Worm (Caenorhabditis elegans) whole organism, L3 larva: ENCODE measurements around the gene K07H8.12.

ENCODE experiments used
- ama-1 ChIP-seq: fragments of 150-350 bp; optimal IDR thresholded peaks from 2 replicates; lab custom pipeline; 2018
- ceh-28 ChIP-seq: fragments of 150-350 bp; optimal IDR thresholded peaks from 2 replicates; lab custom pipeline; 2014; ENCODE audit warnings: missing biosample characterization, missing genetic modification reagents, missing genetic modification characterization
- ceh-82 ChIP-seq: fragments of 150-350 bp; optimal IDR thresholded peaks from 2 replicates; lab custom pipeline; 2014; ENCODE audit warnings: missing biosample characterization, missing genetic modification characterization
- elt-1 ChIP-seq: fragments of 150-350 bp; optimal IDR thresholded peaks from 2 replicates; lab custom pipeline; 2014; ENCODE audit warnings: missing biosample characterization, missing genetic modification characterization
- elt-2 ChIP-seq: sonication (generic microtip); optimal IDR thresholded peaks from 2 replicates; lab custom pipeline; 2016; ENCODE audit warnings: missing genetic modification reagents, mild to moderate bottlenecking, missing genetic modification characterization, missing compliant biosample characterization
- eor-1 ChIP-seq, 2 experiments: fragments of 150-350 bp; optimal IDR thresholded peaks; 2 replicates each; lab custom pipeline; 2014 to 2018; ENCODE audit warnings: missing biosample characterization in 2 of 2, missing genetic modification characterization in 2 of 2
- fkh-2 ChIP-seq: fragments of 150-350 bp; optimal IDR thresholded peaks from 2 replicates; lab custom pipeline; 2014; ENCODE audit warnings: missing biosample characterization, missing genetic modification reagents, missing genetic modification characterization
- hmg-11 ChIP-seq: sonication (generic microtip); optimal IDR thresholded peaks from 2 replicates; lab custom pipeline; 2016; ENCODE audit warnings: missing genetic modification characterization, missing compliant biosample characterization
- jun-1 ChIP-seq: fragments of 150-350 bp; optimal IDR thresholded peaks from 2 replicates; lab custom pipeline; 2014; ENCODE audit warnings: missing biosample characterization, missing genetic modification reagents, missing genetic modification characterization
- lin-15B ChIP-seq: fragments of 150-350 bp; optimal IDR thresholded peaks from 2 replicates; lab custom pipeline; 2014; ENCODE audit warnings: missing biosample characterization, missing genetic modification characterization
- lin-39 ChIP-seq: fragments of 150-350 bp; optimal IDR thresholded peaks from 2 replicates; lab custom pipeline; 2018; ENCODE audit warnings: missing biosample characterization, missing genetic modification reagents, missing genetic modification characterization
- lsy-12 ChIP-seq: sonication (generic microtip); optimal IDR thresholded peaks from 2 replicates; lab custom pipeline; 2016; ENCODE audit warnings: mild to moderate bottlenecking, missing genetic modification characterization, missing compliant biosample characterization
- mdl-1 ChIP-seq: fragments of 150-350 bp; optimal IDR thresholded peaks from 2 replicates; lab custom pipeline; 2014; ENCODE audit warnings: missing biosample characterization, missing genetic modification characterization
- mml-1 ChIP-seq: fragments of 150-350 bp; sonication (generic microtip); optimal IDR thresholded peaks from 3 replicates; lab custom pipeline; 2014; ENCODE audit warnings: missing biosample characterization, missing genetic modification characterization
- nhr-11 ChIP-seq: fragments of 150-350 bp; optimal IDR thresholded peaks from 2 replicates; lab custom pipeline; 2014; ENCODE audit warnings: missing biosample characterization, missing genetic modification characterization
- nhr-12 ChIP-seq: fragments of 150-350 bp; optimal IDR thresholded peaks from 2 replicates; lab custom pipeline; 2014; ENCODE audit warnings: missing biosample characterization, missing genetic modification characterization
- nhr-28 ChIP-seq: fragments of 150-350 bp; optimal IDR thresholded peaks from 2 replicates; lab custom pipeline; 2014; ENCODE audit warnings: missing biosample characterization, missing genetic modification characterization
- nhr-43 ChIP-seq: sonication (generic microtip); optimal IDR thresholded peaks from 2 replicates; lab custom pipeline; 2016; ENCODE audit warnings: mild to moderate bottlenecking, missing genetic modification characterization, missing compliant biosample characterization; ENCODE audit not compliant: poor library complexity, severe bottlenecking
- nhr-77 ChIP-seq: fragments of 150-350 bp; optimal IDR thresholded peaks from 2 replicates; lab custom pipeline; 2014; ENCODE audit warnings: missing biosample characterization, missing genetic modification characterization
- pha-4 ChIP-seq: fragments of 150-350 bp; optimal IDR thresholded peaks from 2 replicates; lab custom pipeline; 2014; ENCODE audit warnings: missing biosample characterization, missing genetic modification reagents, missing genetic modification characterization
- sea-2 ChIP-seq: fragments of 150-350 bp; sonication (generic microtip); optimal IDR thresholded peaks from 4 replicates; lab custom pipeline; 2014; ENCODE audit warnings: missing biosample characterization, missing genetic modification reagents, missing genetic modification characterization
- skn-1 ChIP-seq: fragments of 150-350 bp; optimal IDR thresholded peaks from 2 replicates; lab custom pipeline; 2014; ENCODE audit warnings: missing biosample characterization, missing genetic modification characterization
- snpc-4 ChIP-seq: fragments of 150-350 bp; optimal IDR thresholded peaks from 2 replicates; lab custom pipeline; 2014; ENCODE audit warnings: missing biosample characterization, missing genetic modification characterization
- tbx-2 ChIP-seq: sonication (generic microtip); optimal IDR thresholded peaks from 2 replicates; lab custom pipeline; 2016; ENCODE audit warnings: mild to moderate bottlenecking, missing genetic modification characterization, missing compliant biosample characterization
- unc-62 ChIP-seq: fragments of 150-350 bp; sonication (generic microtip); optimal IDR thresholded peaks from 4 replicates; lab custom pipeline; 2014; ENCODE audit warnings: missing biosample characterization, missing genetic modification reagents, missing genetic modification characterization
- zag-1 ChIP-seq: fragments of 150-350 bp; optimal IDR thresholded peaks from 2 replicates; lab custom pipeline; 2014; ENCODE audit warnings: missing biosample characterization, missing genetic modification characterization
- ztf-11 ChIP-seq: fragments of 150-350 bp; optimal IDR thresholded peaks from 2 replicates; lab custom pipeline; 2014; ENCODE audit warnings: missing biosample characterization, missing genetic modification characterization
- ztf-4 ChIP-seq: fragments of 150-350 bp; optimal IDR thresholded peaks from 2 replicates; lab custom pipeline; 2014; ENCODE audit warnings: missing biosample characterization, missing genetic modification characterization

The K07H8.12 gene

DNA sequence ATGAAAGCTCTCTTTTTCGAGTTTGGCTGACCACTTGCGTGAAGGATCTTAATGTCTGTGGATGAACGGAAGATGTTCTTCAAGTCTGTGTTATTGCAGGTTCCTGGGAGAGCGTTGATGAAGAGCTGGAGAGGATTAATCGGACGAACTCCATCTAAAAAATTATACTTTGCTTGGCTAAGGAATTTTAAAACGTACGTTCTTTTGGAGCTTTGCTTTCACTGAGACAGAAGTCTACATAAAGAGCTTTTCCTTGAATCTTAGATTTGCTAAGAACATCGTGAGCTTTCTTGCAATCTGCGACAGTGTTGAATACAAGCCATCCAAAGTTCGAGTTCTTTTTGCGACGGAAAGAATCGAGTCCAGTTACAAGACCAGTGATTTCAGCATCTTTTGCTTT lies 10.8 kb upstream of the K07H8.12 start:
- TF ChIP-seq ztf-4 (no peak), elt-2 (no peak), eor-1 (tag; optimal IDR thresholded peaks at IDR 0.05; lab: Kevin White, UChicago) (no peak), mdl-1 (tag; lab: Kevin White, UChicago) (no peak), lin-15B (no peak), lin-39 (no peak), nhr-43 (tag; lab: Kevin White, UChicago) (no peak), tbx-2 (tag; lab: Kevin White, UChicago) (no peak), fkh-2 (tag; lab: Kevin White, UChicago) (no peak), mml-1 (no peak)

DNA sequence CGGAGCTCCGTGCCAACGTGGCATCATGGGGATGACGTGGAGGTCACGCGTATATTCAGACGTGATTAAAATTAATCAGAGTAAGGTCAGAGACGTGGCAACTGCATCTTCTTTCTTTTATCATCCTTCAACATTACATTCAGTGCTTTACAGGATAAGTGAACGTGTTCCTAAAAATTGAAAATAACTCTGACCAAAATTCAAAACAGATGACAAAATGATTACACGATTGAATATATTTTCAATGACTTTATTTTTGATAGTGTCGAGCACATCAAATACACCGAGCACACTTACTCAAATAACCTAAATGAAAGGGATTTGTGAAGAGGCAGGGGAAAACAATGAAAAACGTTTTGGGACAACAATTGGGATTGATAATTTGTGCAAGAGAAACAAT lies 9.8 kb upstream of the K07H8.12 start, which contains the start of gene K07H8.9:
Gene K07H8.9 (minus strand): TSS at position 125 of the 400 bp plus-strand sequence.
- no peak for TF ChIP-seq ama-1 (lab: Kevin White, UChicago)
- TF ChIP-seq, all 47 proteins: peak for 0

DNA sequence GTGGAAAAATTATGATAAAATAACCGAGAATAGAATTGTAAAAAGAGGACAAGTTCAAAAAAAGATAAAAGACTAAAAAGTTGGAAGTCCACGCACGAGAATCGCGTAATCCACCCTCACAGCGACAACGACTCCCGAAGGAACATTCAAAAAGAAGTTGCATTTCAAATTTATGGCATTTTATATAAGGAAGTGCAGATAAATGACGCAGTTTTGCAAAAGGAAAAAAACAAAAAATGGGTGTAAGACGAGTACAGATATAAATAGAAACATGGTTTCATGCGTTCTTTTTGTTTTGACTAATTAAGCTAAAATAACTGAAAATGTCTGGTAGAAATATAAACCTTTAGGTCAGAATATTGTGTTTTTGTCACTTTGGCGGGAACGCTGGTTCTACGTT lies 6.7 kb upstream of the K07H8.12 start:
- TF ChIP-seq nhr-12 (tag; lab: Kevin White, UChicago): no peak
- TF ChIP-seq ztf-11 (tag; lab: Kevin White, UChicago): no peak

DNA sequence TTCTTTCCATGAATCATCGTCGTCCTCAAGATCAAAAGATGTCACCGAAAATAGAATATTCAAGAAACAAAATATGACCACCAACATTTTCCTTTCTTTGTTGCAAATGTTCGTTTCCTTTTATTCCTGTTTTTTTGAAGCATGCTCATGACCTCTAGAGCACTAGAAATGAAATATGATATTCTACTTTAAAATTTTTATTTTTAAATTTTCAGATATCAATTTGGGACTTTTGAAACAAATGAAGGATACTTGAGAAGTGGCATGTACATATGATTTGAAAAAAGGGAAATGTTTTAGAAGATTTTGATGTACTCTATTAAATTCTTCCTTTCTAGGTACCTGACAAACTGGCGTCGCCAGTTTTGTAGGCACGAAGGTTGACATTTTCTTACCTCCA lies 1.3 kb downstream of the K07H8.12 start, which contains the start of gene K07H8.11:
Gene K07H8.11 (minus strand): TSS at position 101 of the 400 bp plus-strand sequence.
- no peak for TF ChIP-seq ceh-28 (tag; lab: Kevin White, UChicago)
- TF ChIP-seq elt-2: no peak
- no peak for TF ChIP-seq ceh-82 (tag; lab: Kevin White, UChicago)
- no peak for TF ChIP-seq lsy-12 (tag; lab: Kevin White, UChicago)
- TF ChIP-seq nhr-28 (tag; lab: Kevin White, UChicago): no peak
- no peak for TF ChIP-seq zag-1 (tag; lab: Kevin White, UChicago)

DNA sequence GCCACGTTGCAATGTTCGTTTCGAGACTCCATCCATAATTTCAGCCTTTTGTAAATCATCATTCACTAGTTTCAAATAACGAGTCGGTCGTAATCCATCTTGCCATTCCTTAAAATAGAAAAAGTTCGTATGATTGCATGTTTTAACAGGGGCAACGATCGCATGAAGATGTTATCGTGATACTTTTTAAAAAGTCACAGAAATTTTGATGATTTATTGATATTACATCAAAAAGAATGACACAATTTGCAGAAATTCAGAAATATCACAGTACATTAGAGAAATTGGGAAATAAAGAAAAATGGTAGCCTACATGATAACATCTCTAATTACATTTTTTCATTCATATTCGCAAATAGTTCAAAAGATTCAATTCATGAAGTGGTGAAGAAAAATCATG lies 3.2 kb downstream of the K07H8.12 start:
- peak; percentile 66 for TF ChIP-seq elt-1 (tag; lab: Kevin White, UChicago)
- TF ChIP-seq elt-2: no peak
- TF ChIP-seq eor-1 (tag; optimal IDR thresholded peaks at IDR 0.05; lab: Kevin White, UChicago): no peak

DNA sequence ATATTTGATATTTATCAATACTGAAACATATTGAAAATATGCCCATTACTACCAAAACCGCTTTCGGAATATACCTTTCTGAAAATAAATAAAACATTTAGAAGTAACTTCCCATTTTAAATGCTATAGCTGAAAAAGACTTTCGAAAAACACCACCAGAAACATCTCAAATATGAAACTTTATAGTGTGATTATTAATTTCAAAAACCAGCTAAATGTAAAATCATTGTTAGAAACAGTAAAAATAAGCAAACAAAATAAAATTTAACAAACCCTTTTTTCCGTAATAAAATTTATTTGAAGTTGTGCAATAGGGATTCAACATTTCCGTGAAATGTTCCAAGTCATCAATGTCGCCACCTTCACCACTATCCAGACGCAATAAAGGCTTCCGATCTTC lies 8.5 kb downstream of the K07H8.12 start, which contains the start of the genes K07H8.5 and K07H8.8:
Gene K07H8.5 (plus strand): TSS at position 301 of the 400 bp plus-strand sequence.
Gene K07H8.8 (minus strand): TSS at position 389 of the 400 bp plus-strand sequence.
- TF ChIP-seq ama-1 (lab: Kevin White, UChicago) (no peak), nhr-77 (tag; lab: Kevin White, UChicago) (no peak)

DNA sequence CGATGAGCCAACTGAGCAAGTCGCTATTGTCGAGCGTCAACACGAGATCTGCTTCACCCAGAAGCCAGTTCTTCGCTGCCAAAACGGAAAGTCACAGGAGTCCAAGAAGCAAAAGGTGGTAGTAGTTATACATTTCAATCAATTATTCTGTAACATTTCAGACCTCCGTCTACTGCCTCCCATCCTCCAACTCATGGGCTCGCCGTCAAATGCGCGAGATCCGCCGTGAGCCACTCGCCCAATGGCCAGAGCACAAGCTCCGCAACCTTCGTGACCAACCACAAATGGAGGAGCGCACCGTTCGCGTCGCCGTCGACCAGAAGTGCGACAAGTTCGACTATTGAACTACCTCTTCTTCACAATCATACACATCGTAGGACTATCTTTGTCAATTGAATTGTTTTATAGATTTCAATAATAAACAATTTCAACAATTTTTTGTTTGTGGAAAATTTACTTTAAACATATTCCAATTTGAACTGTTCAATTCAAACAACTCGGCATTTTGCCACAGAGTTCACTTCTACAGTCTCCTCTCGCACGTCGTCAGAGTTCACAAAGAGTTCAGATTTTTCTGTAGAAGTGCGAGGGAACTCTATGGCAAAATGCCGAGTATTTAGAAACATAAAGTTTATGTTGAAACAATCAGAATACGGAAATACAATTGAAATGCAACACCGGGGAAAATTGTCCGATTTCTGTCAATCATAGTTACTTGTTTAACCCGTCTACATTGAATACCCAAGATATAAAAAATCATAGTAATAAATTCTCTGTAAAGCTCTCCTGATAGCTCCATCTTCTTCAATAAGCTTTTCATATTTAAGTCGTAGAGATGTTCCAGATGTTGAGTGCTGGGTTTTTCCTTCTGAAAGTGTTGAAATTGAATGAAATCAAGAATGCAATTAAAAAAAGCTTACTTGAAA lies 10.2 kb downstream of the K07H8.12 start:
- TF ChIP-seq elt-1 (tag; lab: Kevin White, UChicago) (no peak), nhr-28 (tag; lab: Kevin White, UChicago) (no peak), nhr-77 (tag; lab: Kevin White, UChicago) (no peak), pha-4 (tag; lab: Kevin White, UChicago) (no peak), hmg-11 (tag; lab: Kevin White, UChicago) (no peak), unc-62 (no peak), sea-2 (GFP tag; lab: Kevin White, UChicago) (no peak), eor-1 (tag; optimal IDR thresholded peaks at IDR 0.05; lab: Kevin White, UChicago) (no peak), ama-1 (lab: Kevin White, UChicago) (no peak), skn-1 (no peak), jun-1 (no peak), ceh-82 (tag; lab: Kevin White, UChicago) (no peak), lin-15B (no peak), nhr-11 (tag; lab: Kevin White, UChicago) (no peak), snpc-4 (tag; lab: Kevin White, UChicago) (no peak), lin-39 (no peak)
